Comparison of ENCODE assay signal across 1 worm cellular context in the genomic region with DNA sequence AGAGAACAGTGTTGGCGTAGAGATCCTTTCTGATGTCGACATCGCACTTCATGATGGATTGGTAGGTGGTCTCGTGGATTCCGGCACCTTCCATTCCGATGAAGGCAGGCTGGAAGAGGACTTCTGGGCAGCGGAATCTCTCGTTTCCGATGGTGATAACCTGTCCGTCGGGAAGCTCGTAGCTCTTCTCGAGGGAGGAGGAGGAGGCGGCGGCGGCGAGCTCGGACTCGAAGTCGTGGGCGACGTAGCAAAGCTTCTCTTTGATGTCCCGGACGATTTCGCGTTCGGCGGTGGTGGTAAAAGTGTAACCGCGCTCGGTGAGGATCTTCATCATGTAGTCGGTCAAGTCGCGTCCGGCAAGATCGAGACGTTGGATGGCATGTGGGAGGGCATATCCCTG.
A peak's percentile ranks its signal among the peaks of the same experiment; 100 is the strongest.
TF ChIP-seq lines count a peak whose summit lies in the region.

No protein-coding gene starts in this region.

TF ChIP-seq in whole organism, L4 larva, 104 proteins besides CTCF, POLR2A, EP300 and RAD21 (continued from another document):
- TF ChIP-seq arid-1 (GFP tag; conservative IDR thresholded peaks at IDR 0.05; lab: Robert Waterston, UW) (no peak), F37D6.2 (tag; optimal IDR thresholded peaks at IDR 0.05; lab: Kevin White, UChicago) (no peak), nhr-28 (tag; optimal IDR thresholded peaks at IDR 0.05; lab: Kevin White, UChicago) (no peak), Y48G9A.11 (GFP tag; IDR thresholded peaks at IDR 0.05; lab: Robert Waterston, UW) (no peak), nhr-6 (tag; optimal IDR thresholded peaks at IDR 0.05; lab: Kevin White, UChicago) (no peak), saeg-2 (GFP tag; IDR thresholded peaks at IDR 0.05; lab: Robert Waterston, UW) (no peak), lin-1 (GFP tag; IDR thresholded peaks at IDR 0.05; lab: Robert Waterston, UW) (no peak), zfp-2 (tag; optimal IDR thresholded peaks at IDR 0.05; lab: Kevin White, UChicago) (no peak), php-3 (GFP tag; IDR thresholded peaks at IDR 0.05; lab: Robert Waterston, UW) (no peak), lin-15B (tag; optimal IDR thresholded peaks at IDR 0.05; lab: Kevin White, UChicago) (no peak), egl-43 (GFP tag; IDR thresholded peaks at IDR 0.05; lab: Robert Waterston, UW) (peak; percentile 35; the same call in 1 of the 2 replicates), aly-2 (tag; optimal IDR thresholded peaks at IDR 0.05; lab: Kevin White, UChicago) (no peak), zag-1 (tag; optimal IDR thresholded peaks at IDR 0.05; lab: Kevin White, UChicago) (no peak), unc-39 (tag; optimal IDR thresholded peaks at IDR 0.05; lab: Kevin White, UChicago) (no peak), nhr-111 (GFP tag; optimal IDR thresholded peaks at IDR 0.05; lab: Kevin White, UChicago) (peak; percentile 6), pha-4 (GFP tag; IDR thresholded peaks at IDR 0.05; lab: Robert Waterston, UW) (0 out of 2 replicates have a peak, but pooled peaks have one; percentile 13), pha-4 (tag; optimal IDR thresholded peaks at IDR 0.05; lab: Kevin White, UChicago) (no peak), mep-1 (tag; optimal IDR thresholded peaks at IDR 0.05; lab: Kevin White, UChicago) (no peak), attf-4 (tag; optimal IDR thresholded peaks at IDR 0.05; lab: Kevin White, UChicago) (no peak), ceh-82 (tag; optimal IDR thresholded peaks at IDR 0.05; lab: Kevin White, UChicago) (no peak), T20F7.1 (GFP tag; optimal IDR thresholded peaks at IDR 0.05; lab: Kevin White, UChicago) (no peak), ZK546.5 (tag; optimal IDR thresholded peaks at IDR 0.05; lab: Kevin White, UChicago) (no peak)
